Fruit fly (Drosophila melanogaster) whole organism: ENCODE data around the gene CG14237.

Experiments used
- CG8478 ChIP-seq: fragments of >200 bp; optimal IDR thresholded peaks from 2 replicates; lab custom pipeline; 2018; ENCODE audit warnings: inconsistent platforms
- Dll ChIP-seq: fragments of >200 bp; optimal IDR thresholded peaks from 2 replicates; lab custom pipeline; 2017
- EcR ChIP-seq, 2 experiments: fragments of >200 bp; optimal IDR thresholded peaks; 2 replicates each; lab custom pipeline; 2017; ENCODE audit warnings: missing biosample characterization in 2 of 2, missing genetic modification characterization in 2 of 2, missing genetic modification reagents in 2 of 2
- pan ChIP-seq: fragments of >200 bp; optimal IDR thresholded peaks from 2 replicates; lab custom pipeline; 2017
- psq ChIP-seq: fragments of >200 bp; optimal IDR thresholded peaks from 2 replicates; lab custom pipeline; 2017
- usp ChIP-seq: fragments of >200 bp; optimal IDR thresholded peaks from 2 replicates; lab custom pipeline; 2017; ENCODE audit warnings: missing biosample characterization, missing genetic modification characterization, mixed read lengths

Gene CG14237

dm6 chr3R:26456577-26456976 is at the start of gene CG14237:
Gene CG14237, plus strand, starts transcription at chr3R:26456877.
- no peak for TF ChIP-seq pan

dm6 chr3R:26409780-26410179 is 46.9 kb upstream of the CG14237 start:
- TF ChIP-seq Dll (lab: Kevin White, UChicago): no peak
- TF ChIP-seq usp (GFP tag; lab: Kevin White, UChicago): no peak
- no peak for TF ChIP-seq psq (lab: Kevin White, UChicago)
- TF ChIP-seq CG8478 (lab: Kevin White, UChicago): no peak
- TF ChIP-seq pan: no peak
- TF ChIP-seq EcR (GFP tag; optimal IDR thresholded peaks at IDR 0.05; lab: Kevin White, UChicago): no peak

- TF ChIP-seq CG8478 (lab: Kevin White, UChicago): no peak
Measured at dm6 chr3R:26413788-26414187, 42.9 kb upstream of the CG14237 start, which contains the start of gene Ald2. Gene Ald2, plus strand, starts transcription at chr3R:26414088.

- no peak for TF ChIP-seq pan
- TF ChIP-seq EcR (GFP tag; optimal IDR thresholded peaks at IDR 0.05; lab: Kevin White, UChicago): no peak
- TF ChIP-seq Dll (lab: Kevin White, UChicago): no peak
- TF ChIP-seq CG8478 (lab: Kevin White, UChicago): no peak
- no peak for TF ChIP-seq usp (GFP tag; lab: Kevin White, UChicago)
- no peak for TF ChIP-seq psq (lab: Kevin White, UChicago)
Measured at dm6 chr3R:26425005-26425404, 31.7 kb upstream of the CG14237 start, which contains the start of gene CG6503. Gene CG6503, minus strand, starts transcription at chr3R:26425105.

dm6 chr3R:26425681-26426080 is 31.0 kb upstream of the CG14237 start, which contains the start of gene CG34291:
Gene CG34291, minus strand, starts transcription at chr3R:26425781.
- TF ChIP-seq CG8478 (lab: Kevin White, UChicago): no peak
- TF ChIP-seq psq (lab: Kevin White, UChicago): no peak
- no peak for TF ChIP-seq pan
- no peak for TF ChIP-seq EcR (GFP tag; optimal IDR thresholded peaks at IDR 0.05; lab: Kevin White, UChicago)
- TF ChIP-seq usp (GFP tag; lab: Kevin White, UChicago): no peak
- no peak for TF ChIP-seq Dll (lab: Kevin White, UChicago)

dm6 chr3R:26428220-26428619 is 28.5 kb upstream of the CG14237 start:
- no peak for TF ChIP-seq usp (GFP tag; lab: Kevin White, UChicago)
- no peak for TF ChIP-seq psq (lab: Kevin White, UChicago)
- TF ChIP-seq Dll (lab: Kevin White, UChicago): no peak
- TF ChIP-seq pan: no peak
- TF ChIP-seq EcR (GFP tag; optimal IDR thresholded peaks at IDR 0.05; lab: Kevin White, UChicago): no peak
- TF ChIP-seq CG8478 (lab: Kevin White, UChicago): no peak

dm6 chr3R:26429619-26430018 is 27.1 kb upstream of the CG14237 start:
- TF ChIP-seq psq (lab: Kevin White, UChicago) (no peak), Dll (lab: Kevin White, UChicago) (no peak), CG8478 (lab: Kevin White, UChicago) (no peak), pan (no peak), EcR (GFP tag; optimal IDR thresholded peaks at IDR 0.05; lab: Kevin White, UChicago) (no peak), usp (GFP tag; lab: Kevin White, UChicago) (no peak)

dm6 chr3R:26432526-26432925 is 24.2 kb upstream of the CG14237 start:
- no peak for TF ChIP-seq usp (GFP tag; lab: Kevin White, UChicago)
- no peak for TF ChIP-seq EcR (GFP tag; optimal IDR thresholded peaks at IDR 0.05; lab: Kevin White, UChicago)
- no peak for TF ChIP-seq pan
- TF ChIP-seq Dll (lab: Kevin White, UChicago): no peak
- no peak for TF ChIP-seq CG8478 (lab: Kevin White, UChicago)
- no peak for TF ChIP-seq psq (lab: Kevin White, UChicago)

dm6 chr3R:26432978-26433377 is 23.7 kb upstream of the CG14237 start:
- TF ChIP-seq psq (lab: Kevin White, UChicago) (no peak), CG8478 (lab: Kevin White, UChicago) (no peak), EcR (GFP tag; optimal IDR thresholded peaks at IDR 0.05; lab: Kevin White, UChicago) (no peak), Dll (lab: Kevin White, UChicago) (no peak), pan (no peak), usp (GFP tag; lab: Kevin White, UChicago) (no peak)

- TF ChIP-seq usp (GFP tag; lab: Kevin White, UChicago) (no peak), CG8478 (lab: Kevin White, UChicago) (no peak), pan (no peak), Dll (lab: Kevin White, UChicago) (no peak), EcR (GFP tag; optimal IDR thresholded peaks at IDR 0.05; lab: Kevin White, UChicago) (no peak), psq (lab: Kevin White, UChicago) (no peak)
Measured at dm6 chr3R:26433743-26434142, 22.9 kb upstream of the CG14237 start.

- no peak for TF ChIP-seq CG8478 (lab: Kevin White, UChicago)
- no peak for TF ChIP-seq Dll (lab: Kevin White, UChicago)
- no peak for TF ChIP-seq EcR (GFP tag; optimal IDR thresholded peaks at IDR 0.05; lab: Kevin White, UChicago)
- no peak for TF ChIP-seq psq (lab: Kevin White, UChicago)
- no peak for TF ChIP-seq usp (GFP tag; lab: Kevin White, UChicago)
Measured at dm6 chr3R:26436001-26436400, 20.7 kb upstream of the CG14237 start.

dm6 chr3R:26436540-26436939 is 20.1 kb upstream of the CG14237 start:
- TF ChIP-seq psq (lab: Kevin White, UChicago) (no peak), pan (no peak), EcR (GFP tag; optimal IDR thresholded peaks at IDR 0.05; lab: Kevin White, UChicago) (no peak), usp (GFP tag; lab: Kevin White, UChicago) (no peak), Dll (lab: Kevin White, UChicago) (no peak), CG8478 (lab: Kevin White, UChicago) (no peak)
